Worm (Caenorhabditis elegans): ENCODE results near the gene F13H6.5.

DNA sequence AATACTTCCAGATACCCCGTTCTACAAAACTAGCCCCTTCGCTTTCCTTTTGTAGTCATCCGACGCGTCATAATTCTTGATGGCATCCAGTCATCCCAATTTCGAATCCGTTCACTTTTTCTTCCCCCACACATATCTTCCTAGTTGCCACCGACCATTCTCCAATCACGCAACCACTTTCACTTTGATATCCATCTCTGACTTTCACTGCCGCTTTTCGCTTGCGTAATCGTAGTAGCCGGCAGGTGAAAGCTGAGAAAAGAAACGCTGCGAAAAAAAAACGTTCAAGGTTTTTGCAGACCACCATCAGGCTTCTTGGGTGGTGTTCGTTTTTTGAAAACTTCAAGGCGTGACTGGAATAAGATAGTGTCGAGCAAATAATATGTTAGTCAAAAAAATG, 22.4 kb downstream of the F13H6.5 start:
- TF ChIP-seq pha-4 (tag; optimal IDR thresholded peaks at IDR 0.05) (no peak), repo-1 (tag; optimal IDR thresholded peaks at IDR 0.05) (no peak), tlf-1 (GFP tag; optimal IDR thresholded peaks at IDR 0.05) (no peak), dpl-1 (GFP tag; optimal IDR thresholded peaks at IDR 0.05) (no peak), attf-5 (GFP tag; optimal IDR thresholded peaks at IDR 0.05) (no peak), ztf-25 (GFP tag; IDR thresholded peaks at IDR 0.05) (no peak), Y67H2A.10 (GFP tag; conservative IDR thresholded peaks at IDR 0.05) (no peak), aptf-2 (GFP tag; conservative IDR thresholded peaks at IDR 0.05) (no peak), nfyb-1 (GFP tag; IDR thresholded peaks at IDR 0.05) (no peak), snpc-4 (GFP tag; optimal IDR thresholded peaks at IDR 0.05) (no peak), snpc-4 (tag; optimal IDR thresholded peaks at IDR 0.05) (no peak), Y53G8AR.9 (GFP tag; conservative IDR thresholded peaks at IDR 0.05) (no peak), attf-3 (GFP tag; conservative IDR thresholded peaks at IDR 0.05) (no peak), hlh-26 (GFP tag; conservative IDR thresholded peaks at IDR 0.05) (no peak)

Measured in whole organism, young adult.